Fruit fly (Drosophila melanogaster): ENCODE measurements around the gene CG31706.

The CG31706 gene

DNA sequence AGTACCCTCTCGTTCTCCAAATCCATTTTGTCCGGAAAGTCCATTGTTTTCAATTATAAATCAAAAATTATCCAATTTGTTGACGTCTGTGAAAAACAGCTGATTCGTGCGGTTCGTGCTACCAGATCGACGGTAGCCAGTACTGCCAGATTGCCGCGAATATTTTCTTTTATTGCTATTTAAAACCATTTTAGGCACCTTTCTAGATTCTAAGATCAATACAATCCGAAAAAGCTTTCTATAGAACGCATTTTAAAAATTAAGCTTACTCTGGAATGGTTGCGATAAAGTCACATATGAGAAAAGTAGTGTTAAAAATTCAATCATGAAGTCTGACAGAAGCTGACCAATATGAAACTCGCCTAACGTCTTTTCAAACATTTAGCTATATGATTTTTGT is 32.0 kb downstream of the CG31706 start, which contains the start of gene Cog8 (continued):
- no peak for TF ChIP-seq dsx (GFP tag; optimal IDR thresholded peaks at IDR 0.05; ENCODE audit: poor library complexity, severe bottlenecking)
- peak; percentile 64 for TF ChIP-seq CG10631 (GFP tag; optimal IDR thresholded peaks at IDR 0.05)
- TF ChIP-seq CG11902 (GFP tag; optimal IDR thresholded peaks at IDR 0.05): no peak
- no peak for TF ChIP-seq Blimp-1 (GFP tag; optimal IDR thresholded peaks at IDR 0.05)
- TF ChIP-seq cyc (GFP tag; optimal IDR thresholded peaks at IDR 0.05): peak; percentile 36
- TF ChIP-seq spab (GFP tag; optimal IDR thresholded peaks at IDR 0.05): no peak
- peak; percentile 15; the same call in 1 of the 2 replicates for TF ChIP-seq Gug (GFP tag; IDR thresholded peaks at IDR 0.05)
- TF ChIP-seq eg (GFP tag; IDR thresholded peaks at IDR 0.05): no peak
- peak; percentile 52 for TF ChIP-seq Sox14 (GFP tag; optimal IDR thresholded peaks at IDR 0.05)
- peak; percentile 24 for TF ChIP-seq CG3919 (GFP tag; optimal IDR thresholded peaks at IDR 0.05)
- peak; percentile 54 for TF ChIP-seq lz (GFP tag; optimal IDR thresholded peaks at IDR 0.05)
- no peak for TF ChIP-seq Eip78C (GFP tag)
- TF ChIP-seq net (GFP tag; optimal IDR thresholded peaks at IDR 0.05): no peak
- TF ChIP-seq CG31627 (GFP tag; optimal IDR thresholded peaks at IDR 0.05): peak; percentile 74
- TF ChIP-seq fkh (GFP tag; optimal IDR thresholded peaks at IDR 0.05): no peak
- TF ChIP-seq pdm3 (GFP tag; optimal IDR thresholded peaks at IDR 0.05): peak; percentile 47
- TF ChIP-seq Ets96B (tag; optimal IDR thresholded peaks at IDR 0.05): no peak
- TF ChIP-seq CG6854 (GFP tag; optimal IDR thresholded peaks at IDR 0.05): no peak
- no peak for TF ChIP-seq dac (GFP tag; optimal IDR thresholded peaks at IDR 0.05)
- no peak for TF ChIP-seq esn (GFP tag; optimal IDR thresholded peaks at IDR 0.05)
- no peak for TF ChIP-seq CG4318 (GFP tag; optimal IDR thresholded peaks at IDR 0.05)
- peak; percentile 33 for TF ChIP-seq Smox (GFP tag; optimal IDR thresholded peaks at IDR 0.05)
- TF ChIP-seq Sox15 (GFP tag; optimal IDR thresholded peaks at IDR 0.05): peak; percentile 19
- TF ChIP-seq Met (GFP tag; optimal IDR thresholded peaks at IDR 0.05): peak; percentile 26
- no peak for TF ChIP-seq Eip93F (GFP tag; optimal IDR thresholded peaks at IDR 0.05)
- TF ChIP-seq acj6 (GFP tag; optimal IDR thresholded peaks at IDR 0.05): peak; percentile 40
- no peak for TF ChIP-seq ss (GFP tag; optimal IDR thresholded peaks at IDR 0.05)
- TF ChIP-seq CG16779 (tag; optimal IDR thresholded peaks at IDR 0.05): no peak
- TF ChIP-seq svp (GFP tag): peak; percentile 33

DNA sequence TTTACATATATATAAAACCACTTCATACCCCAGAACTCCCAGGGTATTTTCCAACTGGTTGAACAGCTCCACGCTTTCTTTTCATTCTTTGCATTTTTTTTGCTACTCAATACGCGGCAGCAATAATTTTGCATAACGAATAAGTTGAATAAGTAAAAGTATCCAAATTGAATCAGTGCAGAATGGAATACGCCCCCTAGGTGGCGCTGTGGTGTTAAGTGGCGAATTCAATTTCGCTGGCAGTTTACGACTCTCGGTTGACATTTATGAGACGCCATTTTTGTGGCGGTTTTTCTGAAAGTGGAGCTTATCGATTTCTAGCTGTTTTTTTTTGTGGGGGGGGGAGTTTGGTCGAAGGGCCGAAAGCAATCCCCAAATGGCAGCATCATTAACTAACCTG is 36.9 kb downstream of the CG31706 start:
- no peak for TF ChIP-seq CG8632 (GFP tag; optimal IDR thresholded peaks at IDR 0.05)
- TF ChIP-seq CG31627 (GFP tag; optimal IDR thresholded peaks at IDR 0.05): no peak
- TF ChIP-seq Hr38 (GFP tag; optimal IDR thresholded peaks at IDR 0.05): no peak
- TF ChIP-seq Blimp-1 (GFP tag; optimal IDR thresholded peaks at IDR 0.05): no peak
- no peak for TF ChIP-seq fkh (GFP tag; optimal IDR thresholded peaks at IDR 0.05)
- no peak for TF ChIP-seq CG6808 (GFP tag; optimal IDR thresholded peaks at IDR 0.05)
- no peak for TF ChIP-seq Ets96B (tag; optimal IDR thresholded peaks at IDR 0.05)
- TF ChIP-seq CG7368 (GFP tag; optimal IDR thresholded peaks at IDR 0.05): no peak
- no peak for TF ChIP-seq CG34406 (GFP tag; optimal IDR thresholded peaks at IDR 0.05)
- TF ChIP-seq Sox15 (GFP tag; optimal IDR thresholded peaks at IDR 0.05): no peak

DNA sequence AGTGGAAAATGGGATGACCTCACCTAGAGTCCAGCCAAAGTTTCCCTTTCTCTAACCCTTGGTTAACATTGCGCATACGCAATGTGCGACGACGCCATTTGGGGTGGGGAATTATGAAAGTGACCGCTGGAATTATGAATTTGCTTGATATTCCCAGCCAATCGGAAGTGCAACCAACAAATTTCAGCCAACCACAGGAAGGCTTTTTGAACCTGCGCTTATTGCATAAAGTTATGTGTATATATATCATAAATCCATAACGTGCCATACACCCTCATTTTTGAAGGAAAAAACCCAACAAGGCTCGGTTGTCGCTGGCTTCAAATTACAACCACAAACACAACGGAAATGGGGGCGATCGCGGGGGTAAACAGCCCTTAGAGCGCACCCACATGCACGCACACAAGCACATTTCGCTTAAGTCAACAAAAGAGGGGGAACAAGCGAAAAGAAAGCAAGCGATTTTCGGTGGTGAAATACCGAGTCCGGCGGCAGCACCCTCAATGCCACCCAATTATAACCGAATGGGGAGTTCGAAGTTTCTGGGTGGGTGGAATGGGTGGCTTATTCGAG is 42.3 kb downstream of the CG31706 start:
- TF ChIP-seq CG8119 (GFP tag; IDR thresholded peaks at IDR 0.05) (no peak), spab (GFP tag; optimal IDR thresholded peaks at IDR 0.05) (no peak), lz (GFP tag; optimal IDR thresholded peaks at IDR 0.05) (no peak), CG8632 (GFP tag; optimal IDR thresholded peaks at IDR 0.05) (no peak), CG9139 (GFP tag; optimal IDR thresholded peaks at IDR 0.05) (no peak), CG3919 (GFP tag; optimal IDR thresholded peaks at IDR 0.05) (no peak), Lpt (GFP tag; optimal IDR thresholded peaks at IDR 0.05) (no peak), salr (GFP tag; optimal IDR thresholded peaks at IDR 0.05) (no peak), CG10669 (GFP tag; optimal IDR thresholded peaks at IDR 0.05) (no peak), cyc (GFP tag; optimal IDR thresholded peaks at IDR 0.05) (no peak), CG6792 (GFP tag; optimal IDR thresholded peaks at IDR 0.05) (no peak), net (GFP tag; optimal IDR thresholded peaks at IDR 0.05) (no peak), Sox15 (GFP tag; optimal IDR thresholded peaks at IDR 0.05) (no peak), Sox102F (GFP tag; optimal IDR thresholded peaks at IDR 0.05) (no peak), ss (GFP tag; optimal IDR thresholded peaks at IDR 0.05) (no peak), topi (GFP tag; optimal IDR thresholded peaks at IDR 0.05) (no peak)
